Worm (Caenorhabditis elegans): Measurements from ENCODE around the gene srh-8.

Gene srh-8

DNA sequence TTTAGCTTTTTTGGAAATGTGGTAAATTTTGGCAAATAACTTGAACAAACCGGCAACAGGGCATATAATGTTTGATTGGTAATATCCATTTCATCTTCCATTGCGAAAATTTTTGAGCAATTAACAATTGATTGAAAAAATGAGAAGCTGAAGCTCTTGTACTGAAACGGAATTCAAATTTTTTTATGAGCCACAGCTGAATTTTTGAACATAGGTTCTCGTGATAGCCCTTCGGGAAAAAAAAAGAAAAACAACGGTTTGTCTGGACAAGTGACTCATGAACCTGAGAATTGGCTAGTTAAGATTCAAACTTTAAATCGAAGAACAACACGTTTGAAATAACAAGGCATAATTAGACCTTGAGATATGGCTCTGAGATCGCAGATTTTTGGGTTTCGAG lies 9.5 kb upstream of the srh-8 start, which contains the start of gene srx-62:
srx-62 (minus strand) TSS at position 101 of the 400 bp plus-strand sequence.
- TF ChIP-seq F22D6.2 (tag; optimal IDR thresholded peaks at IDR 0.05) (no peak), egl-18 (GFP tag; IDR thresholded peaks at IDR 0.05) (no peak), nhr-80 (tag; optimal IDR thresholded peaks at IDR 0.05) (no peak), mel-28 (tag; optimal IDR thresholded peaks at IDR 0.05; ENCODE audit: borderline replicate concordance) (no peak), Y95B8A.8 (GFP tag; IDR thresholded peaks at IDR 0.05) (no peak), K12H6.12 (tag; optimal IDR thresholded peaks at IDR 0.05) (no peak), chd-7 (tag; optimal IDR thresholded peaks at IDR 0.05) (no peak), cebp-2 (GFP tag; IDR thresholded peaks at IDR 0.05) (no peak), nhr-179 (tag; optimal IDR thresholded peaks at IDR 0.05) (no peak), rec-8 (tag; optimal IDR thresholded peaks at IDR 0.05) (no peak), ztf-22 (GFP tag; optimal IDR thresholded peaks at IDR 0.05) (no peak), dox-1 (GFP tag; IDR thresholded peaks at IDR 0.05) (no peak), fkh-3 (tag; optimal IDR thresholded peaks at IDR 0.05) (no peak), aptf-2 (GFP tag; conservative IDR thresholded peaks at IDR 0.05) (no peak), nhr-90 (tag; optimal IDR thresholded peaks at IDR 0.05) (no peak), tbx-9 (tag; optimal IDR thresholded peaks at IDR 0.05; ENCODE audit: borderline replicate concordance) (no peak), snpc-3.4 (tag; optimal IDR thresholded peaks at IDR 0.05) (no peak)

DNA sequence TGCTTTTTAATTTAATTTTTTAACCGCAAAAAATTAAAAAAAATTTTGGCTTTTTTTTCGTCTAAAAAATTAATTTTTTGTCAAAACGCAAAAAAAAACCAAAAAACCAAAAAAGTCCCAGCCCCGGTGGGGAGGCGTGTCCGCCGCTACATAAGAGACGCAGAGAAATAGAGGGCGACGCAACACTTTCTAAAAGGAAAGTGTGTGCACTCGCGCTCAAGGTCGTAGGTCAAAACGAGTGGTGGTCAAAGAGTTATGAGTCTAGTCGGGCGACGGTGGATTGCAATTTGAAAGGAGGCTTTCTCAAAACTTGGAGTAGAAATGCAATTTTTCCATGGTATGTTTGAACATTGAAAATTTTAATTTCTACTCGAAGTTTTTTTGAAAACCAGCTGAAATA lies 742 bp upstream of the srh-8 start:
- TF ChIP-seq snpc-1.1 (tag; optimal IDR thresholded peaks at IDR 0.05; ENCODE audit: insufficient read depth): no peak
- 0 out of 2 replicates have a peak, but pooled peaks have one; percentile 35 for TF ChIP-seq aptf-2 (GFP tag; conservative IDR thresholded peaks at IDR 0.05)
- no peak for TF ChIP-seq madf-10 (tag; optimal IDR thresholded peaks at IDR 0.05)
- no peak for TF ChIP-seq nhr-27 (tag; optimal IDR thresholded peaks at IDR 0.05)
- TF ChIP-seq lir-1 (GFP tag; conservative IDR thresholded peaks at IDR 0.05): no peak
- TF ChIP-seq ztf-18 (tag; optimal IDR thresholded peaks at IDR 0.05): no peak
- TF ChIP-seq madf-6 (GFP tag; IDR thresholded peaks at IDR 0.05): peak; percentile 96
- no peak for TF ChIP-seq egl-18 (GFP tag; IDR thresholded peaks at IDR 0.05)
- no peak for TF ChIP-seq ekl-4 (GFP tag; IDR thresholded peaks at IDR 0.05)
- TF ChIP-seq sea-2 (GFP tag; IDR thresholded peaks at IDR 0.05): no peak
- TF ChIP-seq bed-1 (GFP tag; IDR thresholded peaks at IDR 0.05): no peak
- TF ChIP-seq zfh-2 (GFP tag; conservative IDR thresholded peaks at IDR 0.05): no peak
- 0 out of 2 replicates have a peak, but pooled peaks have one; percentile 17 for TF ChIP-seq ceh-91 (GFP tag; IDR thresholded peaks at IDR 0.05)
- TF ChIP-seq aptf-3 (GFP tag; IDR thresholded peaks at IDR 0.05): no peak
- TF ChIP-seq chd-7 (tag; optimal IDR thresholded peaks at IDR 0.05): no peak
- no peak for TF ChIP-seq repo-1 (tag; optimal IDR thresholded peaks at IDR 0.05)
- TF ChIP-seq F33H1.4 (GFP tag; IDR thresholded peaks at IDR 0.05): peak; percentile 30; the same call in 1 of the 2 replicates
- 0 out of 2 replicates have a peak, but pooled peaks have one; percentile 10 for TF ChIP-seq ceh-100 (GFP tag; IDR thresholded peaks at IDR 0.05)
- TF ChIP-seq C06A6.2 (GFP tag; conservative IDR thresholded peaks at IDR 0.05): no peak
- TF ChIP-seq attf-5 (GFP tag; optimal IDR thresholded peaks at IDR 0.05): no peak
- TF ChIP-seq madf-8 (GFP tag; conservative IDR thresholded peaks at IDR 0.05): peak; percentile 93
- no peak for TF ChIP-seq unc-62 (GFP tag; optimal IDR thresholded peaks at IDR 0.05)
- TF ChIP-seq F55B11.4 (tag; optimal IDR thresholded peaks at IDR 0.05; ENCODE audit: borderline replicate concordance, insufficient read depth): no peak
- no peak for TF ChIP-seq B0336.3 (GFP tag; IDR thresholded peaks at IDR 0.05)
- TF ChIP-seq tbx-9 (tag; optimal IDR thresholded peaks at IDR 0.05; ENCODE audit: borderline replicate concordance): no peak
- TF ChIP-seq egrh-3 (GFP tag; IDR thresholded peaks at IDR 0.05): no peak
- no peak for TF ChIP-seq nfya-1 (tag; optimal IDR thresholded peaks at IDR 0.05; ENCODE audit: borderline replicate concordance, insufficient read depth)
- no peak for TF ChIP-seq F57A8.1 (GFP tag; optimal IDR thresholded peaks at IDR 0.05)
- no peak for TF ChIP-seq nhr-90 (tag; optimal IDR thresholded peaks at IDR 0.05)
- no peak for TF ChIP-seq F22D6.2 (tag; optimal IDR thresholded peaks at IDR 0.05)
- TF ChIP-seq atf-7 (tag; optimal IDR thresholded peaks at IDR 0.05): no peak
- no peak for TF ChIP-seq attf-6 (GFP tag; IDR thresholded peaks at IDR 0.05)
- TF ChIP-seq pha-4 (tag; optimal IDR thresholded peaks at IDR 0.05): no peak
- TF ChIP-seq Y67H2A.10 (GFP tag; conservative IDR thresholded peaks at IDR 0.05): no peak
- no peak for TF ChIP-seq lin-35 (GFP tag; optimal IDR thresholded peaks at IDR 0.05)
- TF ChIP-seq tlf-1 (GFP tag; optimal IDR thresholded peaks at IDR 0.05): no peak
